Worm (Caenorhabditis elegans) whole organism, young adult: ENCODE results near the gene T14G12.6.
A peak's percentile ranks its signal among the peaks of the same experiment; 100 is the strongest.
"Not testable (repeated sequence)": the region's sequence is repeated elsewhere in the genome, so short reads cannot be mapped to it uniquely, and the experiment has no call there.

ENCODE experiments used
- D2030.7 ChIP-seq: fragments of 200-800 bp; sonication (Bioruptor generic); IDR thresholded peaks from 2 replicates; pipeline ENCODE4 v1.3.6; 2022; ENCODE audit warnings: missing genetic modification reagents, missing genetic modification characterization, missing compliant biosample characterization
- F22D6.2 ChIP-seq: sonication (generic microtip); optimal IDR thresholded peaks from 2 replicates; lab custom pipeline; 2016; ENCODE audit warnings: mild to moderate bottlenecking, missing genetic modification characterization, missing compliant biosample characterization
- T26A5.8 ChIP-seq: sonication (generic microtip); optimal IDR thresholded peaks from 2 replicates; lab custom pipeline; 2016; ENCODE audit warnings: missing genetic modification characterization, missing compliant biosample characterization
- attf-5 ChIP-seq: fragments of 200-800 bp; sonication (Bioruptor generic); optimal IDR thresholded peaks from 2 replicates; lab custom pipeline; 2018; ENCODE audit warnings: mild to moderate bottlenecking, missing genetic modification characterization, missing compliant biosample characterization
- ceh-58 ChIP-seq: fragments of 200-800 bp; sonication (Bioruptor generic); IDR thresholded peaks from 2 replicates; pipeline ENCODE4 v1.3.6; 2022; ENCODE audit warnings: missing genetic modification characterization, missing compliant biosample characterization
- hlh-26 ChIP-seq: fragments of 200-800 bp; sonication (Bioruptor generic); conservative IDR thresholded peaks from 2 replicates; pipeline ENCODE4 v1.3.6; 2022; ENCODE audit warnings: missing genetic modification reagents, missing genetic modification characterization, missing compliant biosample characterization
- hmg-20 ChIP-seq: fragments of 200-800 bp; sonication (Bioruptor generic); IDR thresholded peaks from 2 replicates; pipeline ENCODE4 v1.3.6; 2022; ENCODE audit warnings: missing genetic modification reagents, missing genetic modification characterization, missing compliant biosample characterization
- snpc-1.1 ChIP-seq: sonication (generic microtip); optimal IDR thresholded peaks from 2 replicates; lab custom pipeline; 2017; ENCODE audit warnings: missing genetic modification characterization, mild to moderate bottlenecking, missing compliant biosample characterization, antibody characterized with exemption, moderate library complexity, missing genotype, missing genetic modification reagents; ENCODE audit not compliant: insufficient read depth
- unc-62 ChIP-seq: fragments of 150-350 bp; optimal IDR thresholded peaks from 2 replicates; lab custom pipeline; 2014; ENCODE audit warnings: missing biosample characterization, missing genetic modification reagents, missing genetic modification characterization
- ztf-26 ChIP-seq: sonication (generic microtip); optimal IDR thresholded peaks from 2 replicates; lab custom pipeline; 2017; ENCODE audit warnings: missing genetic modification characterization, missing compliant biosample characterization
- ztf-6 ChIP-seq: fragments of 200-800 bp; sonication (Bioruptor generic); IDR thresholded peaks from 2 replicates; pipeline ENCODE4 v1.3.6; 2022; ENCODE audit warnings: missing genetic modification reagents, missing genetic modification characterization, missing compliant biosample characterization

DNA sequence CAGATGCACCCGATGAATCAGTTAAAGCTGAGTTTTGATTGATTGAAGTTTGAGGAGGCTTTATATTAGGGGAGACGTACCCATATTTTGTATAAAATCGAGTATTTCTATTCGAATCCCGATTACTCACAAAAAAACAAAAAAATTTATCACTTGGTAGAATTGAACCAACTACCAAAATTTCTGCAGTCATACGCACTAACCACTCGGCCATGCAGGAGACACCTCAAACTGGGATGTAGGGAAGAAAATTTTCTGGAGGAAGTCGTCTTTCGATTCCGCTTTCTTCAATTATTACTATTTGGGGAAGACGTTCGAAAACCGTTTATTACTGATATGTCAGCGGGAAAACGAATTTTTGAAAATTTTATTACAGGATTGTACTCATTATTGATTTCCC lies 36.7 kb downstream of the T14G12.6 start:
- not testable (repeated sequence) for TF ChIP-seq ztf-6 (GFP tag; lab: Robert Waterston, UW); unc-62 (GFP tag; lab: Kevin White, UChicago); attf-5 (GFP tag; lab: Kevin White, UChicago); T26A5.8 (tag; lab: Kevin White, UChicago); ceh-58 (GFP tag; lab: Robert Waterston, UW); hlh-26; snpc-1.1; F22D6.2 (tag; lab: Kevin White, UChicago); ztf-26; hmg-20 (GFP tag; lab: Robert Waterston, UW)
- peak; percentile 25; the same call in 1 of the 2 replicates for TF ChIP-seq D2030.7 (GFP tag; lab: Robert Waterston, UW)
